Fruit fly (Drosophila melanogaster) whole organism, embryonic: Measurements from ENCODE around the gene CG5973.

Source experiments
- Atf3 ChIP-seq: fragments of 200-800 bp; sonication (Bioruptor generic); optimal IDR thresholded peaks from 3 replicates; lab custom pipeline; 2016; ENCODE audit warnings: missing biosample characterization, missing genetic modification characterization
- Blimp-1 ChIP-seq: fragments of 200-800 bp; sonication (Bioruptor generic); optimal IDR thresholded peaks from 3 replicates; lab custom pipeline; 2018; ENCODE audit warnings: missing biosample characterization, missing genetic modification characterization, mild to moderate bottlenecking, moderate library complexity, missing genetic modification reagents
- CG10543 ChIP-seq: fragments of 200-800 bp; sonication (Bioruptor generic); optimal IDR thresholded peaks from 3 replicates; lab custom pipeline; 2017; ENCODE audit warnings: missing biosample characterization, mild to moderate bottlenecking, missing genetic modification characterization, moderate library complexity
- CG11696 ChIP-seq: fragments of 200-800 bp; sonication (Bioruptor generic); IDR thresholded peaks from 2 replicates; pipeline ENCODE4 v1.3.6; 2022; ENCODE audit warnings: missing biosample characterization, missing genetic modification characterization
- CG1602 ChIP-seq: fragments of 200-800 bp; sonication (Bioruptor generic); optimal IDR thresholded peaks from 3 replicates; lab custom pipeline; 2016; ENCODE audit warnings: missing biosample characterization, missing genetic modification characterization
- CG17359 ChIP-seq: fragments of 200-800 bp; sonication (Bioruptor generic); optimal IDR thresholded peaks from 3 replicates; lab custom pipeline; 2018; ENCODE audit warnings: missing biosample characterization, mild to moderate bottlenecking, missing genetic modification characterization, moderate library complexity
- CG17385 ChIP-seq: fragments of 200-800 bp; sonication (Bioruptor generic); optimal IDR thresholded peaks from 3 replicates; lab custom pipeline; 2018; ENCODE audit warnings: missing biosample characterization, mild to moderate bottlenecking, missing genetic modification characterization
- CG32532 ChIP-seq: fragments of 200-800 bp; sonication (Bioruptor generic); IDR thresholded peaks from 2 replicates; pipeline ENCODE4 v1.3.6; 2022; ENCODE audit warnings: missing biosample characterization, missing genetic modification characterization
- CG3838 ChIP-seq: fragments of 200-800 bp; sonication (Bioruptor generic); optimal IDR thresholded peaks from 3 replicates; lab custom pipeline; 2016; ENCODE audit warnings: missing biosample characterization, missing genetic modification characterization
- CG8290 ChIP-seq, 3 experiments: fragments of 200-800 bp; sonication (Bioruptor generic); optimal IDR thresholded peaks; 2 replicates each; lab custom pipeline; 2016 to 2019; ENCODE audit warnings: missing biosample characterization in 3 of 3, missing genetic modification characterization in 3 of 3, mild to moderate bottlenecking in 2 of 3, moderate library complexity in 1 of 3
- CG8388 ChIP-seq: fragments of 200-800 bp; sonication (Bioruptor generic); optimal IDR thresholded peaks from 2 replicates; lab custom pipeline; 2019; ENCODE audit warnings: missing biosample characterization, mild to moderate bottlenecking, missing genetic modification characterization, moderate library complexity
- CG9876 ChIP-seq: fragments of 200-800 bp; sonication (Bioruptor generic); optimal IDR thresholded peaks from 2 replicates; lab custom pipeline; 2016; ENCODE audit warnings: missing biosample characterization, missing genetic modification characterization
- CG9932 ChIP-seq: fragments of 200-800 bp; sonication (Bioruptor generic); IDR thresholded peaks from 2 replicates; pipeline ENCODE4 v1.3.6; 2022; ENCODE audit warnings: missing biosample characterization, missing genetic modification characterization
- CTCF ChIP-seq: fragments of 200-800 bp; sonication (Bioruptor generic); optimal IDR thresholded peaks from 2 replicates; lab custom pipeline; 2017; ENCODE audit warnings: missing biosample characterization, mild to moderate bottlenecking, missing genetic modification characterization, moderate library complexity
- CoRest ChIP-seq: fragments of 200-800 bp; sonication (Bioruptor generic); optimal IDR thresholded peaks from 3 replicates; lab custom pipeline; 2018; ENCODE audit warnings: missing biosample characterization, mild to moderate bottlenecking, missing genetic modification characterization, moderate library complexity
- H2.0 ChIP-seq: fragments of 200-800 bp; sonication (Bioruptor generic); IDR thresholded peaks from 2 replicates; pipeline ENCODE4 v1.3.6; 2022; ENCODE audit warnings: missing biosample characterization, missing genetic modification characterization
- Lpt ChIP-seq: fragments of >200 bp; optimal IDR thresholded peaks from 2 replicates; lab custom pipeline; 2018; ENCODE audit warnings: missing biosample characterization, missing genetic modification characterization
- Max ChIP-seq: fragments of 200-800 bp; sonication (Bioruptor generic); optimal IDR thresholded peaks from 2 replicates; lab custom pipeline; 2016; ENCODE audit warnings: missing biosample characterization, mild to moderate bottlenecking, missing genetic modification characterization
- Med ChIP-seq: fragments of 200-800 bp; sonication (Bioruptor generic); peaks from one replicate; lab custom pipeline; 2016; ENCODE audit warnings: missing biosample characterization, missing genetic modification characterization, mild to moderate bottlenecking, inconsistent platforms, moderate library complexity
- Mes4 ChIP-seq: fragments of 200-800 bp; sonication (Bioruptor generic); optimal IDR thresholded peaks from 2 replicates; lab custom pipeline; 2016; ENCODE audit warnings: missing biosample characterization, missing genetic modification characterization
- Ptx1 ChIP-seq: fragments of 200-800 bp; sonication (Bioruptor generic); IDR thresholded peaks from 2 replicates; pipeline ENCODE4 v1.3.6; 2022; ENCODE audit warnings: missing biosample characterization, missing genetic modification characterization
- Rfx ChIP-seq: fragments of 200-800 bp; sonication (Bioruptor generic); IDR thresholded peaks from 2 replicates; pipeline ENCODE4 v1.3.6; 2022; ENCODE audit warnings: missing biosample characterization, missing genetic modification characterization
- Sry-δ ChIP-seq: fragments of 200-800 bp; sonication (Bioruptor generic); optimal IDR thresholded peaks from 2 replicates; lab custom pipeline; 2016; ENCODE audit warnings: missing biosample characterization, missing genetic modification characterization
- al ChIP-seq: fragments of 200-800 bp; sonication (Bioruptor generic); IDR thresholded peaks from 2 replicates; pipeline ENCODE4 v1.3.6; 2022; ENCODE audit warnings: missing biosample characterization, missing genetic modification characterization
- aop ChIP-seq: fragments of 200-800 bp; sonication (Bioruptor generic); IDR thresholded peaks from 2 replicates; pipeline ENCODE4 v1.3.6; 2022; ENCODE audit warnings: missing biosample characterization, missing genetic modification characterization
- bcd ChIP-seq: fragments of 200-800 bp; sonication (Bioruptor generic); optimal IDR thresholded peaks from 2 replicates; lab custom pipeline; 2017; ENCODE audit warnings: missing biosample characterization, mild to moderate bottlenecking, missing genetic modification characterization
- bowl ChIP-seq: fragments of 200-800 bp; sonication (Bioruptor generic); IDR thresholded peaks from 2 replicates; pipeline ENCODE4 v1.3.6; 2022; ENCODE audit warnings: missing biosample characterization, missing genetic modification characterization
- gem ChIP-seq: fragments of 200-800 bp; sonication (Bioruptor generic); optimal IDR thresholded peaks from 2 replicates; lab custom pipeline; 2019; ENCODE audit warnings: missing biosample characterization, mild to moderate bottlenecking, missing genetic modification characterization, moderate library complexity
- grn ChIP-seq: fragments of 200-800 bp; sonication (Bioruptor generic); optimal IDR thresholded peaks from 3 replicates; lab custom pipeline; 2017; ENCODE audit warnings: missing biosample characterization, missing genetic modification characterization
- hbn ChIP-seq: fragments of 200-800 bp; sonication (Bioruptor generic); IDR thresholded peaks from 2 replicates; pipeline ENCODE4 v1.3.6; 2022; ENCODE audit warnings: missing biosample characterization, missing genetic modification characterization; ENCODE audit not compliant: partially characterized antibody
- jing ChIP-seq: fragments of 200-800 bp; sonication (Bioruptor generic); optimal IDR thresholded peaks from 2 replicates; lab custom pipeline; 2018; ENCODE audit warnings: missing biosample characterization, mild to moderate bottlenecking, missing genetic modification characterization
- pfk ChIP-seq: fragments of 200-800 bp; sonication (Bioruptor generic); optimal IDR thresholded peaks from 2 replicates; lab custom pipeline; 2018; ENCODE audit warnings: missing biosample characterization, mild to moderate bottlenecking, missing genetic modification characterization, moderate library complexity
- row ChIP-seq: fragments of 200-800 bp; sonication (Bioruptor generic); IDR thresholded peaks from 3 replicates; pipeline ENCODE4 v1.3.6; 2022; ENCODE audit warnings: missing biosample characterization, missing genetic modification characterization
- sens ChIP-seq: fragments of 200-800 bp; sonication (Bioruptor generic); peaks from one replicate; lab custom pipeline; 2016; ENCODE audit warnings: missing biosample characterization, missing genetic modification characterization
- slbo ChIP-seq: fragments of 200-800 bp; sonication (Bioruptor generic); IDR thresholded peaks from 2 replicates; pipeline ENCODE4 v1.3.6; 2022; ENCODE audit warnings: missing biosample characterization, missing genetic modification characterization
- slp2 ChIP-seq: fragments of 200-800 bp; sonication (Bioruptor generic); optimal IDR thresholded peaks from 2 replicates; lab custom pipeline; 2016; ENCODE audit warnings: missing biosample characterization, missing genetic modification characterization
- sob ChIP-seq: fragments of 200-800 bp; sonication (Bioruptor generic); IDR thresholded peaks from 2 replicates; pipeline ENCODE4 v1.3.6; 2022; ENCODE audit warnings: missing biosample characterization, missing genetic modification characterization
- sr ChIP-seq: fragments of 200-800 bp; sonication (Bioruptor generic); IDR thresholded peaks from 3 replicates; pipeline ENCODE4 v1.3.6; 2022; ENCODE audit warnings: missing biosample characterization, missing genetic modification characterization
- unpg ChIP-seq: fragments of 200-800 bp; sonication (Bioruptor generic); optimal IDR thresholded peaks from 3 replicates; lab custom pipeline; 2018; ENCODE audit warnings: missing biosample characterization, mild to moderate bottlenecking, missing genetic modification characterization, moderate library complexity
- zf30C ChIP-seq: fragments of 200-800 bp; sonication (Bioruptor generic); optimal IDR thresholded peaks from 3 replicates; lab custom pipeline; 2018; ENCODE audit warnings: missing biosample characterization, mild to moderate bottlenecking, missing genetic modification characterization

The CG5973 gene

DNA sequence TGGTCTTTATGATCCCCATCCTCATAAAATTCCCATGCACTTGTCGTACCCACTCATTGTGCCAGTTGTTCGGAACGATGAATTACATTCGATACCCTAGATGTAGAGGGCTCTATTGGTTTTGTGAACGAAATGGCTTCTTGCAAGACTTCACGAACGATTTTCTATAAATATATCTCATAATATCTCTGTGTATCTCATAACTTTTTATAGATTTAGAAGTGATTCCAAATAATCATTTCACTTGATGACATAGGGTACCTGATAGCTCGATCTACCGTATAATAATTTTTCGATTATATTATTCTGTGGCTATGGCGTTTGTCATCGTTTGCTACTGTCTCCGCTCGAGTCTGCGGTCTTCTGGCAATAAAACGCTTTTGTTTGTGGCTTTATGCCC lies 40.3 kb upstream of the CG5973 start (continued):
- TF ChIP-seq CG1602 (GFP tag; lab: Kevin White, UChicago) = peak; percentile 42
- peak; percentile 59 for TF ChIP-seq CG17385 (GFP tag; lab: Kevin White, UChicago)
- TF ChIP-seq bowl (GFP tag; lab: Robert Waterston, UW) = no peak
- TF ChIP-seq CG3838 = no peak
- TF ChIP-seq Atf3 (GFP tag; lab: Kevin White, UChicago) = no peak
- peak; percentile 55 for TF ChIP-seq unpg (GFP tag; lab: Kevin White, UChicago)
- TF ChIP-seq zf30C (GFP tag; lab: Kevin White, UChicago) = no peak
- peak; percentile 19 for TF ChIP-seq slp2 (GFP tag; lab: Kevin White, UChicago)
- peak; percentile 14; the same call in 1 of the 3 replicates for TF ChIP-seq sr
- no peak for TF ChIP-seq aop (GFP tag; lab: Robert Waterston, UW)
- peak; percentile 56 for TF ChIP-seq CoRest
- TF ChIP-seq jing (GFP tag; lab: Kevin White, UChicago) = no peak
- TF ChIP-seq Lpt (GFP tag; lab: Kevin White, UChicago) = no peak
- TF ChIP-seq Blimp-1 (GFP tag; lab: Kevin White, UChicago) = peak; percentile 68
- peak; percentile 59 for TF ChIP-seq bcd (GFP tag; lab: Kevin White, UChicago)
- peak; percentile 85 for TF ChIP-seq Ptx1
- no peak for TF ChIP-seq pfk
- no peak for TF ChIP-seq Mes4
- no peak for TF ChIP-seq CTCF (GFP tag; lab: Kevin White, UChicago)
- no peak for TF ChIP-seq CG10543 (GFP tag; lab: Kevin White, UChicago)
- peak; percentile 75 for TF ChIP-seq H2.0 (GFP tag; lab: Robert Waterston, UW)
- peak; percentile 92 for TF ChIP-seq sens (GFP tag; lab: Kevin White, UChicago)
- peak; percentile 68 for TF ChIP-seq CG17359 (tag; lab: Kevin White, UChicago)
- TF ChIP-seq Med (GFP tag; lab: Kevin White, UChicago) = peak; percentile 87
- TF ChIP-seq Max (GFP tag; lab: Kevin White, UChicago) = no peak
- TF ChIP-seq CG9932 (GFP tag; lab: Robert Waterston, UW) = peak; percentile 60
- no peak for TF ChIP-seq hbn (GFP tag; lab: Robert Waterston, UW)

DNA sequence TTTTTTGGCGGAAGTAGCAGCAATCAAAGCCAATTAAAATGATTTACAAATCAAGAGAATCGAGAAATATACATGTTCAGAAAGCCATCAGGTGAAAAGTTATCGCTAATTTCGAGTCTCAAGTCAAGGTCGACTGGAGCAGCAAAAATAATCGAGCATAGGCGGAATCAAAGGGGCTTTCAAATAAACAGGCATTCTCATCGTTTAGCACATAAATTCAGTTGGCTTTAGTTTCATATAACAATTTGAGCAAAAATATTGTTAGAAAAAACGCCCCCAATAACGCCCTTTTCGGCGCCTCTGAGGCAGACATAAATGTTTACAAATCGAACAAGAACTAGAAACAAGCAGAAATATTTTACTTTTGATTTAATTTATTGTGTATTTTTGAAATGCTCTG lies 39.5 kb upstream of the CG5973 start:
- TF ChIP-seq Rfx (GFP tag; lab: Robert Waterston, UW) (peak; percentile 49), row (GFP tag; lab: Robert Waterston, UW) (peak; percentile 28; the same call in 2 of the 3 replicates), sob (GFP tag; lab: Robert Waterston, UW) (peak; percentile 11; the same call in 1 of the 2 replicates), al (GFP tag; lab: Robert Waterston, UW) (peak; percentile 45; the same call in 1 of the 2 replicates), grn (GFP tag; lab: Kevin White, UChicago) (no peak), CG9876 (GFP tag; lab: Kevin White, UChicago) (no peak), CG9932 (GFP tag; lab: Robert Waterston, UW) (peak; percentile 53), CG8388 (GFP tag; lab: Kevin White, UChicago) (no peak), Med (GFP tag; lab: Kevin White, UChicago) (peak; percentile 44), CG32532 (GFP tag; lab: Robert Waterston, UW) (peak; percentile 28; the same call in 1 of the 2 replicates), gem (peak; percentile 23), Sry-δ (no peak), slbo (GFP tag; lab: Robert Waterston, UW) (peak; percentile 55), CG11696 (0 out of 2 replicates have a peak, but pooled peaks have one; percentile 25), CG8290 (GFP tag; optimal IDR thresholded peaks at IDR 0.05; lab: Kevin White, UChicago) (no peak), CG8290 (tag; optimal IDR thresholded peaks at IDR 0.05; lab: Kevin White, UChicago) (no peak)
